Worm (Caenorhabditis elegans) whole organism, L4/young adult: ENCODE data around the gene Y82E9BR.18.

Experiments
- W03F9.2 ChIP-seq: fragments of 150-350 bp; optimal IDR thresholded peaks from 2 replicates; lab custom pipeline; 2014; ENCODE audit warnings: missing biosample characterization, missing genetic modification characterization
- dao-5 ChIP-seq: sonication (generic microtip); optimal IDR thresholded peaks from 2 replicates; lab custom pipeline; 2016; ENCODE audit warnings: missing genotype, missing genetic modification characterization, moderate library complexity, missing compliant biosample characterization
- him-1 ChIP-seq: sonication (generic microtip); optimal IDR thresholded peaks from 2 replicates; lab custom pipeline; 2016; ENCODE audit warnings: missing genotype, missing genetic modification reagents, missing genetic modification characterization, missing compliant biosample characterization

- no peak for TF ChIP-seq him-1
- TF ChIP-seq W03F9.2 (tag; lab: Kevin White, UChicago) = no peak
- TF ChIP-seq dao-5 (tag; lab: Kevin White, UChicago) = no peak
Observed at ce11 chrIII:1455674-1456073, 27.6 kb downstream of the Y82E9BR.18 start, which contains the start of gene Y82E9BR.17.
